Fruit fly (Drosophila melanogaster) whole organism, embryonic: ENCODE data around the gene CG4820.
A peak's percentile ranks its signal among the peaks of the same experiment; 100 is the strongest.

ENCODE experiments used
- Aef1 ChIP-seq: fragments of 200-800 bp; sonication (Bioruptor generic); IDR thresholded peaks from 3 replicates; pipeline ENCODE4 v1.3.6; 2022; ENCODE audit warnings: missing biosample characterization, missing genetic modification characterization
- Bdp1 ChIP-seq: fragments of 200-800 bp; sonication (Bioruptor generic); optimal IDR thresholded peaks from 3 replicates; lab custom pipeline; 2016; ENCODE audit warnings: missing biosample characterization, missing genetic modification characterization
- Blimp-1 ChIP-seq: fragments of 200-800 bp; sonication (Bioruptor generic); optimal IDR thresholded peaks from 3 replicates; lab custom pipeline; 2018; ENCODE audit warnings: missing biosample characterization, missing genetic modification characterization, mild to moderate bottlenecking, moderate library complexity, missing genetic modification reagents
- CG11696 ChIP-seq: fragments of 200-800 bp; sonication (Bioruptor generic); IDR thresholded peaks from 2 replicates; pipeline ENCODE4 v1.3.6; 2022; ENCODE audit warnings: missing biosample characterization, missing genetic modification characterization
- CG12299 ChIP-seq: fragments of 200-800 bp; sonication (Bioruptor generic); optimal IDR thresholded peaks from 2 replicates; lab custom pipeline; 2018; ENCODE audit warnings: missing biosample characterization, mild to moderate bottlenecking, missing genetic modification characterization
- CG12659 ChIP-seq: fragments of 200-800 bp; sonication (Bioruptor generic); optimal IDR thresholded peaks from 3 replicates; lab custom pipeline; 2017; ENCODE audit warnings: mild to moderate bottlenecking, missing biosample characterization, missing genetic modification reagents, missing genetic modification characterization
- CG15696 ChIP-seq: fragments of 200-800 bp; sonication (Bioruptor generic); optimal IDR thresholded peaks from 2 replicates; lab custom pipeline; 2019; ENCODE audit warnings: missing biosample characterization, mild to moderate bottlenecking, missing genetic modification characterization, moderate library complexity
- CG1602 ChIP-seq: fragments of 200-800 bp; sonication (Bioruptor generic); optimal IDR thresholded peaks from 3 replicates; lab custom pipeline; 2016; ENCODE audit warnings: missing biosample characterization, missing genetic modification characterization
- CG16815 ChIP-seq: fragments of 200-800 bp; sonication (Bioruptor generic); optimal IDR thresholded peaks from 3 replicates; lab custom pipeline; 2017; ENCODE audit warnings: missing biosample characterization, mild to moderate bottlenecking, missing genetic modification characterization
- CG17186 ChIP-seq: fragments of 200-800 bp; sonication (Bioruptor generic); optimal IDR thresholded peaks from 3 replicates; lab custom pipeline; 2017; ENCODE audit warnings: missing biosample characterization, missing genetic modification reagents, missing genetic modification characterization
- CG4328 ChIP-seq: fragments of 200-800 bp; sonication (Bioruptor generic); optimal IDR thresholded peaks from 3 replicates; lab custom pipeline; 2017; ENCODE audit warnings: missing biosample characterization, missing genetic modification reagents, missing genetic modification characterization
- CG4404 ChIP-seq: fragments of 200-800 bp; sonication (Bioruptor generic); IDR thresholded peaks from 2 replicates; pipeline ENCODE4 v1.3.6; 2022; ENCODE audit warnings: missing biosample characterization, missing genetic modification characterization
- CG6765 ChIP-seq: fragments of 200-800 bp; sonication (Bioruptor generic); optimal IDR thresholded peaks from 3 replicates; lab custom pipeline; 2017; ENCODE audit warnings: missing biosample characterization, mild to moderate bottlenecking, missing genetic modification characterization
- CG7839 ChIP-seq: fragments of 200-800 bp; sonication (Bioruptor generic); optimal IDR thresholded peaks from 3 replicates; lab custom pipeline; 2018; ENCODE audit warnings: missing biosample characterization, mild to moderate bottlenecking, missing genetic modification characterization, moderate library complexity
- CG8924 ChIP-seq: fragments of 200-800 bp; optimal IDR thresholded peaks from 3 replicates; lab custom pipeline; 2019; ENCODE audit warnings: missing biosample characterization, mild to moderate bottlenecking, missing genetic modification characterization, moderate library complexity
- CG9797 ChIP-seq: fragments of 200-800 bp; sonication (Bioruptor generic); optimal IDR thresholded peaks from 3 replicates; lab custom pipeline; 2018; ENCODE audit warnings: missing biosample characterization, mild to moderate bottlenecking, missing genetic modification characterization
- Dbx ChIP-seq: fragments of 200-800 bp; sonication (Bioruptor generic); IDR thresholded peaks from 3 replicates; pipeline ENCODE4 v1.3.6; 2022; ENCODE audit warnings: missing biosample characterization, missing genetic modification characterization
- Dip3 ChIP-seq: fragments of 200-800 bp; sonication (Bioruptor generic); optimal IDR thresholded peaks from 3 replicates; lab custom pipeline; 2016; ENCODE audit warnings: missing biosample characterization, missing genetic modification characterization
- Doc2 ChIP-seq: fragments of 200-800 bp; sonication (Bioruptor generic); IDR thresholded peaks from 2 replicates; pipeline ENCODE4 v1.3.6; 2022; ENCODE audit warnings: missing biosample characterization, missing genetic modification characterization
- Drgx ChIP-seq: fragments of 200-800 bp; sonication (Bioruptor generic); IDR thresholded peaks from 2 replicates; pipeline ENCODE4 v1.3.6; 2022; ENCODE audit warnings: missing biosample characterization, missing genetic modification characterization
- MESR4 ChIP-seq: fragments of 200-800 bp; sonication (Bioruptor generic); optimal IDR thresholded peaks from 2 replicates; lab custom pipeline; 2018; ENCODE audit warnings: missing biosample characterization, mild to moderate bottlenecking, missing genetic modification characterization, moderate library complexity
- Myb ChIP-seq: fragments of 200-800 bp; sonication (Bioruptor generic); optimal IDR thresholded peaks from 2 replicates; lab custom pipeline; 2016; ENCODE audit warnings: missing biosample characterization, missing genetic modification characterization
- Neu2 ChIP-seq: fragments of 200-800 bp; sonication (Bioruptor generic); optimal IDR thresholded peaks from 3 replicates; lab custom pipeline; 2016; ENCODE audit warnings: missing biosample characterization, missing genetic modification characterization, borderline replicate concordance
- NfI ChIP-seq: fragments of 200-800 bp; sonication (Bioruptor generic); optimal IDR thresholded peaks from 3 replicates; lab custom pipeline; 2018; ENCODE audit warnings: missing biosample characterization, mild to moderate bottlenecking, missing genetic modification characterization, moderate library complexity
- Rx ChIP-seq: fragments of 200-800 bp; sonication (Bioruptor generic); IDR thresholded peaks from 2 replicates; pipeline ENCODE4 v1.3.6; 2022; ENCODE audit warnings: missing biosample characterization, missing genetic modification characterization
- Sox102F ChIP-seq: fragments of 200-800 bp; sonication (Bioruptor generic); optimal IDR thresholded peaks from 2 replicates; lab custom pipeline; 2018; ENCODE audit warnings: missing biosample characterization, mild to moderate bottlenecking, missing genetic modification characterization, moderate library complexity
- Ssrp ChIP-seq: fragments of 200-800 bp; sonication (Bioruptor generic); optimal IDR thresholded peaks from 2 replicates; lab custom pipeline; 2018; ENCODE audit warnings: missing biosample characterization, mild to moderate bottlenecking, missing genetic modification characterization, moderate library complexity
- Trl ChIP-seq, 3 experiments: fragments of >200 bp in 2 of 3; fragments of 200-800 bp in 1 of 3; sonication (Bioruptor generic) in 1 of 3; optimal IDR thresholded peaks; 2 replicates in 1 of 3; 3 replicates in 2 of 3; lab custom pipeline; 2016 to 2017; ENCODE audit warnings: missing biosample characterization in 1 of 3, missing genetic modification characterization in 1 of 3
- aop ChIP-seq: fragments of 200-800 bp; sonication (Bioruptor generic); IDR thresholded peaks from 2 replicates; pipeline ENCODE4 v1.3.6; 2022; ENCODE audit warnings: missing biosample characterization, missing genetic modification characterization
- ap ChIP-seq: fragments of 200-800 bp; sonication (Bioruptor generic); IDR thresholded peaks from 2 replicates; pipeline ENCODE4 v1.3.6; 2022; ENCODE audit warnings: missing biosample characterization, missing genetic modification characterization
- ato ChIP-seq: fragments of 200-800 bp; sonication (Bioruptor generic); IDR thresholded peaks from 2 replicates; pipeline ENCODE4 v1.3.6; 2022; ENCODE audit warnings: missing biosample characterization, missing genetic modification characterization; ENCODE audit not compliant: partially characterized antibody
- dmrt99B ChIP-seq: fragments of 200-800 bp; sonication (Bioruptor generic); optimal IDR thresholded peaks from 2 replicates; lab custom pipeline; 2018; ENCODE audit warnings: missing biosample characterization, mild to moderate bottlenecking, missing genetic modification characterization, moderate library complexity
- gcm ChIP-seq: fragments of 200-800 bp; sonication (Bioruptor generic); optimal IDR thresholded peaks from 2 replicates; lab custom pipeline; 2019; ENCODE audit warnings: missing biosample characterization, mild to moderate bottlenecking, missing genetic modification characterization, moderate library complexity
- gem ChIP-seq: fragments of 200-800 bp; sonication (Bioruptor generic); optimal IDR thresholded peaks from 2 replicates; lab custom pipeline; 2019; ENCODE audit warnings: missing biosample characterization, mild to moderate bottlenecking, missing genetic modification characterization, moderate library complexity
- hth ChIP-seq: fragments of >200 bp; optimal IDR thresholded peaks from 2 replicates; lab custom pipeline; 2017; ENCODE audit warnings: inconsistent platforms
- kay ChIP-seq: fragments of 200-800 bp; sonication (Bioruptor generic); optimal IDR thresholded peaks from 2 replicates; lab custom pipeline; 2016; ENCODE audit warnings: missing biosample characterization, missing genetic modification characterization
- mam ChIP-seq: fragments of 200-800 bp; sonication (Bioruptor generic); optimal IDR thresholded peaks from 3 replicates; lab custom pipeline; 2016; ENCODE audit warnings: missing biosample characterization, missing genetic modification characterization
- nmo ChIP-seq: fragments of 200-800 bp; sonication (Bioruptor generic); optimal IDR thresholded peaks from 2 replicates; lab custom pipeline; 2018; ENCODE audit warnings: missing biosample characterization, mild to moderate bottlenecking, missing genetic modification characterization, moderate library complexity
- oc ChIP-seq: fragments of 200-800 bp; sonication (Bioruptor generic); optimal IDR thresholded peaks from 2 replicates; lab custom pipeline; 2018; ENCODE audit warnings: missing biosample characterization, mild to moderate bottlenecking, missing genetic modification characterization, moderate library complexity
- org-1 ChIP-seq: fragments of 200-800 bp; sonication (Bioruptor generic); optimal IDR thresholded peaks from 2 replicates; lab custom pipeline; 2017; ENCODE audit warnings: missing biosample characterization, missing genetic modification characterization
- ro ChIP-seq: fragments of 200-800 bp; sonication (Bioruptor generic); IDR thresholded peaks from 2 replicates; pipeline ENCODE4 v1.3.6; 2022; ENCODE audit warnings: missing biosample characterization, missing genetic modification characterization
- sc ChIP-seq, 3 experiments: fragments of >200 bp in 2 of 3; fragments of 200-800 bp in 1 of 3; sonication (Bioruptor generic) in 1 of 3; optimal IDR thresholded peaks; 2 replicates in 2 of 3; 3 replicates in 1 of 3; lab custom pipeline; 2017; ENCODE audit warnings: mild to moderate bottlenecking in 1 of 3, missing biosample characterization in 1 of 3, missing genetic modification characterization in 1 of 3, missing genetic modification reagents in 1 of 3
- slou ChIP-seq: fragments of 200-800 bp; sonication (Bioruptor generic); optimal IDR thresholded peaks from 3 replicates; lab custom pipeline; 2016; ENCODE audit warnings: missing biosample characterization, missing genetic modification characterization
- toy ChIP-seq: fragments of 200-800 bp; sonication (Bioruptor generic); IDR thresholded peaks from 2 replicates; pipeline ENCODE4 v1.3.6; 2022; ENCODE audit warnings: missing biosample characterization, missing genetic modification characterization
- unc-4 ChIP-seq: fragments of 200-800 bp; sonication (Bioruptor generic); IDR thresholded peaks from 2 replicates; pipeline ENCODE4 v1.3.6; 2022; ENCODE audit warnings: missing biosample characterization, missing genetic modification characterization; ENCODE audit not compliant: partially characterized antibody
- usp ChIP-seq: fragments of >200 bp; optimal IDR thresholded peaks from 2 replicates; lab custom pipeline; 2017; ENCODE audit warnings: missing biosample characterization, missing genetic modification characterization
- zen ChIP-seq: fragments of 200-800 bp; sonication (Bioruptor generic); optimal IDR thresholded peaks from 3 replicates; lab custom pipeline; 2018; ENCODE audit warnings: missing biosample characterization, mild to moderate bottlenecking, missing genetic modification characterization, moderate library complexity
- zf30C ChIP-seq: fragments of 200-800 bp; sonication (Bioruptor generic); optimal IDR thresholded peaks from 3 replicates; lab custom pipeline; 2018; ENCODE audit warnings: missing biosample characterization, mild to moderate bottlenecking, missing genetic modification characterization

The CG4820 gene

dm6 chr3R:11211291-11212061, 4.9 kb upstream of the CG4820 start (continued):
- TF ChIP-seq zen (tag; lab: Kevin White, UChicago) = peak; percentile 53
- peak; percentile 63 for TF ChIP-seq nmo (GFP tag; lab: Kevin White, UChicago)
- no peak for TF ChIP-seq sc (optimal IDR thresholded peaks at IDR 0.05; lab: Kevin White, UChicago)
- peak; percentile 12 for TF ChIP-seq sc (GFP tag; optimal IDR thresholded peaks at IDR 0.05; lab: Kevin White, UChicago)
- TF ChIP-seq Myb (GFP tag; lab: Kevin White, UChicago) = peak; percentile 58
- peak; percentile 70 for TF ChIP-seq Drgx (GFP tag; lab: Robert Waterston, UW)
- 0 out of 2 replicates have a peak, but pooled peaks have one; percentile 37 for TF ChIP-seq Rx
- peak; percentile 76 for TF ChIP-seq CG12659 (GFP tag; lab: Kevin White, UChicago)
- peak; percentile 35; the same call in 1 of the 2 replicates for TF ChIP-seq toy
- TF ChIP-seq Doc2 (GFP tag; lab: Robert Waterston, UW) = no peak
- TF ChIP-seq CG6765 = peak; percentile 52
- no peak for TF ChIP-seq hth
- peak; percentile 10 for TF ChIP-seq CG9797 (GFP tag; lab: Kevin White, UChicago)
- peak; percentile 78 for TF ChIP-seq Dbx (GFP tag; lab: Robert Waterston, UW)
- TF ChIP-seq Ssrp (tag; lab: Kevin White, UChicago) = peak; percentile 62
- peak; percentile 39; the same call in 1 of the 2 replicates for TF ChIP-seq ap (GFP tag; lab: Robert Waterston, UW)
- TF ChIP-seq kay = peak; percentile 84
- no peak for TF ChIP-seq usp (GFP tag; lab: Kevin White, UChicago)
- TF ChIP-seq ato (GFP tag; lab: Robert Waterston, UW) = no peak
- no peak for TF ChIP-seq unc-4 (GFP tag; lab: Robert Waterston, UW)
- TF ChIP-seq CG16815 (GFP tag; lab: Kevin White, UChicago) = peak; percentile 55
- TF ChIP-seq Sox102F = peak; percentile 75
- peak; percentile 73 for TF ChIP-seq NfI
- TF ChIP-seq CG17186 (GFP tag; lab: Kevin White, UChicago) = no peak
- peak; percentile 57 for TF ChIP-seq slou
- peak; percentile 65 for TF ChIP-seq Dip3 (GFP tag; lab: Kevin White, UChicago)
- TF ChIP-seq ro (GFP tag; lab: Robert Waterston, UW) = peak; percentile 53
- peak; percentile 74 for TF ChIP-seq dmrt99B
- TF ChIP-seq CG4328 (GFP tag; lab: Kevin White, UChicago) = no peak
- peak; percentile 23 for TF ChIP-seq CG1602
- peak; percentile 37; the same call in 1 of the 2 replicates for TF ChIP-seq CG4404 (GFP tag; lab: Robert Waterston, UW)
- TF ChIP-seq Neu2 (GFP tag; lab: Kevin White, UChicago) = no peak
- TF ChIP-seq zf30C (GFP tag; lab: Kevin White, UChicago) = no peak
- TF ChIP-seq gem (tag; lab: Kevin White, UChicago) = peak; percentile 80
- peak; percentile 6 for TF ChIP-seq org-1 (GFP tag; lab: Kevin White, UChicago)
- TF ChIP-seq CG8924 (tag; lab: Kevin White, UChicago) = peak; percentile 46
- TF ChIP-seq Aef1 (GFP tag; lab: Robert Waterston, UW) = peak; percentile 66; the same call in 2 of the 3 replicates
- TF ChIP-seq CG12299 (tag; lab: Kevin White, UChicago) = peak; percentile 33
- peak; percentile 56 for TF ChIP-seq Blimp-1 (GFP tag; lab: Kevin White, UChicago)
- TF ChIP-seq gcm (GFP tag; lab: Kevin White, UChicago) = peak; percentile 27
- peak; percentile 8 for TF ChIP-seq Bdp1
- no peak for TF ChIP-seq oc (tag; lab: Kevin White, UChicago)
- peak; percentile 75 for TF ChIP-seq CG7839 (tag; lab: Kevin White, UChicago)
- TF ChIP-seq Trl (optimal IDR thresholded peaks at IDR 0.05; lab: Kevin White, UChicago) = no peak
- TF ChIP-seq Trl (GFP tag; optimal IDR thresholded peaks at IDR 0.05; lab: Kevin White, UChicago) = peak; percentile 63
- TF ChIP-seq aop (GFP tag; lab: Robert Waterston, UW) = no peak
- peak; percentile 57 for TF ChIP-seq MESR4
- TF ChIP-seq CG11696 (GFP tag; lab: Robert Waterston, UW) = 0 out of 2 replicates have a peak, but pooled peaks have one; percentile 17
- peak; percentile 87 for TF ChIP-seq mam
- TF ChIP-seq CG15696 = peak; percentile 18
